Fruit fly (Drosophila melanogaster): ENCODE data around the gene Fad2.
A peak's percentile ranks its signal among the peaks of the same experiment; 100 is the strongest.

Fad2 gene

dm6 chr3L:11064689-11065088 is 41.4 kb downstream of the Fad2 start, which contains the start of the genes CG32075, CG45101 and SuUR (continued):
- peak; percentile 82 for TF ChIP-seq CG13123 (GFP tag; optimal IDR thresholded peaks at IDR 0.05)
- peak; percentile 89 to 94 for TF ChIP-seq chif (GFP tag; optimal IDR thresholded peaks at IDR 0.05)
- TF ChIP-seq zen2 (GFP tag; IDR thresholded peaks at IDR 0.05; ENCODE audit: partially characterized antibody): no peak
- peak; percentile 46; the same call in 1 of the 2 replicates for TF ChIP-seq dati (GFP tag; IDR thresholded peaks at IDR 0.05)
- TF ChIP-seq Ada2b (GFP tag; IDR thresholded peaks at IDR 0.05): peak; percentile 88
- peak; percentile 67 for TF ChIP-seq Hmx (GFP tag; optimal IDR thresholded peaks at IDR 0.05)
- TF ChIP-seq CG32767 (GFP tag; IDR thresholded peaks at IDR 0.05): peak; percentile 80
- TF ChIP-seq CG4404 (GFP tag; IDR thresholded peaks at IDR 0.05): peak; percentile 77
- peak; percentile 38 for TF ChIP-seq ac (GFP tag; optimal IDR thresholded peaks at IDR 0.05)
- TF ChIP-seq h (optimal IDR thresholded peaks at IDR 0.05): no peak
- peak; percentile 81 for TF ChIP-seq CG3838 (GFP tag; optimal IDR thresholded peaks at IDR 0.05)
- TF ChIP-seq CG34422 (GFP tag; IDR thresholded peaks at IDR 0.05): peak; percentile 90
- TF ChIP-seq CG18599 (GFP tag; optimal IDR thresholded peaks at IDR 0.05): peak; percentile 83
- peak; percentile 82 for TF ChIP-seq Hmr (GFP tag; optimal IDR thresholded peaks at IDR 0.05)
- TF ChIP-seq CG1647 (GFP tag; optimal IDR thresholded peaks at IDR 0.05): peak; percentile 76
- peak; percentile 39 for TF ChIP-seq CG6683 (GFP tag; optimal IDR thresholded peaks at IDR 0.05)
- TF ChIP-seq Lhr (GFP tag; optimal IDR thresholded peaks at IDR 0.05): peak; percentile 51
- no peak for TF ChIP-seq MTF-1 (GFP tag; optimal IDR thresholded peaks at IDR 0.05; ENCODE audit: borderline replicate concordance)
- TF ChIP-seq CG6272 (GFP tag; IDR thresholded peaks at IDR 0.05): peak; percentile 90
- peak; percentile 53 for TF ChIP-seq Nf-YB (GFP tag; optimal IDR thresholded peaks at IDR 0.05)
- peak; percentile 67 for TF ChIP-seq CG10147 (GFP tag; optimal IDR thresholded peaks at IDR 0.05)
- TF ChIP-seq Rfx (GFP tag; IDR thresholded peaks at IDR 0.05): peak; percentile 92
- peak; percentile 99 for TF ChIP-seq Ets65A (GFP tag)
- peak; percentile 34 for TF ChIP-seq Hey (tag; optimal IDR thresholded peaks at IDR 0.05)
- peak; percentile 87 for TF ChIP-seq PHDP (tag; optimal IDR thresholded peaks at IDR 0.05)
- peak; percentile 90 for TF ChIP-seq chm (GFP tag; IDR thresholded peaks at IDR 0.05)
- no peak for TF ChIP-seq sna (GFP tag; IDR thresholded peaks at IDR 0.05; ENCODE audit: partially characterized antibody)
- TF ChIP-seq CG18011 (GFP tag; optimal IDR thresholded peaks at IDR 0.05): peak; percentile 82
- TF ChIP-seq eve (GFP tag; optimal IDR thresholded peaks at IDR 0.05): peak in 1 of 2 experiments; percentile 32
- TF ChIP-seq Kr (GFP tag; optimal IDR thresholded peaks at IDR 0.05): no peak
- TF ChIP-seq CG17568 (GFP tag; optimal IDR thresholded peaks at IDR 0.05): no peak
- peak; percentile 57 for TF ChIP-seq CG10959 (GFP tag; IDR thresholded peaks at IDR 0.05)
- peak; percentile 78 for TF ChIP-seq kay (GFP tag; optimal IDR thresholded peaks at IDR 0.05)
- TF ChIP-seq CG11398 (GFP tag; optimal IDR thresholded peaks at IDR 0.05): peak; percentile 46
- peak; percentile 73; the same call in 2 of the 3 replicates for TF ChIP-seq CG11093 (GFP tag; IDR thresholded peaks at IDR 0.05)
- TF ChIP-seq CG6854 (GFP tag; optimal IDR thresholded peaks at IDR 0.05): peak; percentile 45
- peak; percentile 94 for TF ChIP-seq tgo (GFP tag; IDR thresholded peaks at IDR 0.05)
- no peak for TF ChIP-seq abd-A (tag; optimal IDR thresholded peaks at IDR 0.05)
- TF ChIP-seq CG6175 (GFP tag; IDR thresholded peaks at IDR 0.05): peak; percentile 66; the same call in 1 of the 3 replicates
- peak; percentile 60 for TF ChIP-seq scrt (GFP tag; optimal IDR thresholded peaks at IDR 0.05)
- peak; percentile 78 for TF ChIP-seq E2f2 (GFP tag; IDR thresholded peaks at IDR 0.05)
- TF ChIP-seq CG13775 (GFP tag; optimal IDR thresholded peaks at IDR 0.05): peak; percentile 93
- TF ChIP-seq CG34376 (GFP tag; optimal IDR thresholded peaks at IDR 0.05): peak; percentile 80
- peak; percentile 73 for TF ChIP-seq crc (GFP tag; optimal IDR thresholded peaks at IDR 0.05)
- no peak for TF ChIP-seq usp (GFP tag; optimal IDR thresholded peaks at IDR 0.05)
- TF ChIP-seq CHES-1-like (GFP tag; optimal IDR thresholded peaks at IDR 0.05): peak; percentile 92
- TF ChIP-seq cas (GFP tag; IDR thresholded peaks at IDR 0.05): peak; percentile 62
- peak; percentile 89 for TF ChIP-seq ken (GFP tag; IDR thresholded peaks at IDR 0.05)
- peak; percentile 59 for TF ChIP-seq CG5180 (GFP tag; optimal IDR thresholded peaks at IDR 0.05)
- TF ChIP-seq yki (optimal IDR thresholded peaks at IDR 0.05): no peak
- peak; percentile 68 for TF ChIP-seq CG1233 (GFP tag; optimal IDR thresholded peaks at IDR 0.05)
- TF ChIP-seq B-H1 (GFP tag; IDR thresholded peaks at IDR 0.05): peak; percentile 75
